Worm (Caenorhabditis elegans) whole organism, young adult: ENCODE data around the gene enri-2.

Source experiments
- F37B4.10 ChIP-seq: fragments of 200-800 bp; sonication (Bioruptor generic); IDR thresholded peaks from 2 replicates; pipeline ENCODE4 v1.3.6; 2022; ENCODE audit warnings: missing genetic modification characterization, missing compliant biosample characterization
- ets-4 ChIP-seq: fragments of 200-800 bp; sonication (Bioruptor generic); optimal IDR thresholded peaks from 2 replicates; lab custom pipeline; 2018; ENCODE audit warnings: mild to moderate bottlenecking, missing genetic modification characterization, missing compliant biosample characterization
- lsy-27 ChIP-seq: sonication (generic microtip); optimal IDR thresholded peaks from 2 replicates; lab custom pipeline; 2017; ENCODE audit warnings: missing genetic modification characterization, mild to moderate bottlenecking, missing compliant biosample characterization, antibody characterized with exemption, missing genotype, borderline replicate concordance; ENCODE audit not compliant: insufficient read depth
- nhr-27 ChIP-seq: fragments of 200-800 bp; sonication (Bioruptor generic); optimal IDR thresholded peaks from 2 replicates; lab custom pipeline; 2018; ENCODE audit warnings: mild to moderate bottlenecking, missing genetic modification characterization, moderate library complexity, missing compliant biosample characterization
- unc-62 ChIP-seq: fragments of 150-350 bp; optimal IDR thresholded peaks from 2 replicates; lab custom pipeline; 2014; ENCODE audit warnings: missing biosample characterization, missing genetic modification reagents, missing genetic modification characterization
- xnd-1 ChIP-seq: sonication (generic microtip); optimal IDR thresholded peaks from 2 replicates; lab custom pipeline; 2016; ENCODE audit warnings: missing genotype, missing genetic modification reagents, missing genetic modification characterization, missing compliant biosample characterization

ce11 chrX:14543224-14543623 is 2.4 kb upstream of the enri-2 start, which contains the start of gene T24C2.3:
- no peak for TF ChIP-seq F37B4.10 (GFP tag; lab: Robert Waterston, UW)
- no peak for TF ChIP-seq xnd-1 (tag; lab: Kevin White, UChicago)
- TF ChIP-seq unc-62 (GFP tag; lab: Kevin White, UChicago) = no peak
- no peak for TF ChIP-seq nhr-27 (tag; lab: Kevin White, UChicago)
- no peak for TF ChIP-seq lsy-27 (tag; lab: Kevin White, UChicago)
- no peak for TF ChIP-seq ets-4 (GFP tag; lab: Kevin White, UChicago)
